Worm (Caenorhabditis elegans) whole organism, L3 larva: Measurements from ENCODE around the gene Y32B12B.2.

ENCODE experiments used
- R02D3.7 ChIP-seq: fragments of 150-350 bp; optimal IDR thresholded peaks from 2 replicates; lab custom pipeline; 2014; ENCODE audit warnings: missing biosample characterization, missing genetic modification characterization
- ama-1 ChIP-seq: fragments of 150-350 bp; optimal IDR thresholded peaks from 2 replicates; lab custom pipeline; 2018
- lin-15B ChIP-seq: fragments of 150-350 bp; optimal IDR thresholded peaks from 2 replicates; lab custom pipeline; 2014; ENCODE audit warnings: missing biosample characterization, missing genetic modification characterization
- lin-39 ChIP-seq: fragments of 150-350 bp; optimal IDR thresholded peaks from 2 replicates; lab custom pipeline; 2018; ENCODE audit warnings: missing biosample characterization, missing genetic modification reagents, missing genetic modification characterization
- nhr-28 ChIP-seq: fragments of 150-350 bp; optimal IDR thresholded peaks from 2 replicates; lab custom pipeline; 2014; ENCODE audit warnings: missing biosample characterization, missing genetic modification characterization
- pqm-1 ChIP-seq: fragments of 150-350 bp; optimal IDR thresholded peaks from 2 replicates; lab custom pipeline; 2017; ENCODE audit warnings: missing biosample characterization, missing genetic modification characterization, inconsistent platforms
- unc-62 ChIP-seq: fragments of 150-350 bp; sonication (generic microtip); optimal IDR thresholded peaks from 4 replicates; lab custom pipeline; 2014; ENCODE audit warnings: missing biosample characterization, missing genetic modification reagents, missing genetic modification characterization
- zag-1 ChIP-seq: fragments of 150-350 bp; optimal IDR thresholded peaks from 2 replicates; lab custom pipeline; 2014; ENCODE audit warnings: missing biosample characterization, missing genetic modification characterization

DNA sequence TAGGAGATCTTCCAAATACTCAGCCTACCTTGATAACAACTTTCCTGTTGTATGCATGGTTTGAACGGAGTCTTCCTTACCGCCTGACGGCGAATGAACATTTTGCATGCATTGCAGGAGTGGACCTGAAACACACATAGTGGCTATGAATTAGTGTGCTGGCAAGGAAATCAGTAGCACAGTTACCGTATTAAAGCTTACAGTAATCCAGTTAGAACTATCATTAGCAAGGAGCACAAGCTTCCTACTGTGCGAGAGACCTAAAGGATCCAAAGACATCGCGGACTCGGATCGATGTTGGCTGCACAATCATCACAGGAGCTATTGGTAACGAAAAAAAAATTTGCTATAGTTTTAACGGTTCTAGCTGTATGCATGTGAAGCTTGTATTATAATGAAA lies 32.5 kb downstream of the Y32B12B.2 start, which contains the start of gene nhr-233:
- TF ChIP-seq ama-1 (lab: Kevin White, UChicago), result no peak
- TF ChIP-seq lin-39, result no peak
- TF ChIP-seq zag-1 (tag; lab: Kevin White, UChicago), result no peak
- no peak for TF ChIP-seq nhr-28 (tag; lab: Kevin White, UChicago)
- no peak for TF ChIP-seq lin-15B
- no peak for TF ChIP-seq unc-62 (GFP tag; lab: Kevin White, UChicago)
- no peak for TF ChIP-seq pqm-1 (tag; lab: Kevin White, UChicago)
- TF ChIP-seq R02D3.7 (tag; lab: Kevin White, UChicago), result no peak
